Worm (Caenorhabditis elegans) whole organism, late embryonic: ENCODE results near the gene C49F5.7.

Experiments used
- C08G9.2 ChIP-seq: sonication (generic microtip); optimal IDR thresholded peaks from 2 replicates; lab custom pipeline; 2016; ENCODE audit warnings: mild to moderate bottlenecking, missing genetic modification characterization, moderate library complexity, missing compliant biosample characterization
- ama-1 ChIP-seq: fragments of 150-350 bp; optimal IDR thresholded peaks from 2 replicates; lab custom pipeline; 2014
- ceh-19 ChIP-seq: fragments of 200-800 bp; sonication (Bioruptor generic); optimal IDR thresholded peaks from 2 replicates; lab custom pipeline; 2018; ENCODE audit warnings: mild to moderate bottlenecking, missing genetic modification characterization, missing compliant biosample characterization
- ceh-22 ChIP-seq: sonication (generic microtip); optimal IDR thresholded peaks from 2 replicates; lab custom pipeline; 2017; ENCODE audit warnings: missing biosample characterization, missing genetic modification characterization
- ceh-24 ChIP-seq: sonication (generic microtip); optimal IDR thresholded peaks from 2 replicates; lab custom pipeline; 2016; ENCODE audit warnings: mild to moderate bottlenecking, missing genetic modification characterization, missing compliant biosample characterization
- elt-4 ChIP-seq: sonication (generic microtip); optimal IDR thresholded peaks from 2 replicates; lab custom pipeline; 2016; ENCODE audit warnings: missing genetic modification characterization, missing compliant biosample characterization
- eyg-1 ChIP-seq: sonication (generic microtip); optimal IDR thresholded peaks from 2 replicates; lab custom pipeline; 2016; ENCODE audit warnings: missing genotype, missing genetic modification characterization, missing compliant biosample characterization
- fax-1 ChIP-seq: sonication (generic microtip); optimal IDR thresholded peaks from 2 replicates; lab custom pipeline; 2016; ENCODE audit warnings: missing genotype, missing genetic modification characterization, missing compliant biosample characterization
- fkh-10 ChIP-seq: fragments of 150-350 bp; optimal IDR thresholded peaks from 2 replicates; lab custom pipeline; 2014; ENCODE audit warnings: missing biosample characterization, missing genetic modification reagents, missing genetic modification characterization
- nhr-11 ChIP-seq: fragments of 150-350 bp; optimal IDR thresholded peaks from 2 replicates; lab custom pipeline; 2014; ENCODE audit warnings: missing biosample characterization, missing genetic modification characterization
- pag-3 ChIP-seq: sonication (generic microtip); optimal IDR thresholded peaks from 2 replicates; lab custom pipeline; 2016; ENCODE audit warnings: missing compliant biosample characterization, missing genetic modification characterization, borderline replicate concordance
- pax-1 ChIP-seq: fragments of 150-350 bp; optimal IDR thresholded peaks from 2 replicates; lab custom pipeline; 2014; ENCODE audit warnings: missing biosample characterization, missing genetic modification characterization
- pha-4 ChIP-seq: fragments of 150-350 bp; optimal IDR thresholded peaks from 2 replicates; lab custom pipeline; 2018; ENCODE audit warnings: missing biosample characterization, missing genetic modification reagents, missing genetic modification characterization
- sox-2 ChIP-seq: fragments of 200-800 bp; sonication (Bioruptor generic); IDR thresholded peaks from 2 replicates; pipeline ENCODE4 v1.3.6; 2022; ENCODE audit warnings: missing genetic modification reagents, missing genetic modification characterization, missing compliant biosample characterization

DNA sequence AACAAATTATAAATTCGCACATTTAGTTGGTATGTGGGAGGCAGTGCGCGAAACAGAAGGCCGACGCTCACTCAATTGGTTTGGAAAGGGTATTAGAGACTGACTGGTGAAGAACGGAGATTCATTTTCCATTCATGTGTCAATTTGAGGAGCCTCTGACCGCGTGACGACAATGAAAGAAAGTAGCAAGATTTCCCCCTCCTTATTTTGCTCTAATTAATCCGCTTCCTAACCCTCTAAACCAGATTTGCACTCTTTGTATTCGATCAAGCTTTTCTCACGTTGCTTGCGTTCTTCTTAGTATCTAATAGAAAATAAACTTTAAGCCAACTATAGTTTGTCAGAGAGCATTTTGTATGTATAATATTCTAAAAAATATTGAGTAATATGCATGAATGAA lies 41.5 kb downstream of the C49F5.7 start:
- TF ChIP-seq pha-4 (tag; lab: Kevin White, UChicago) (no peak), eyg-1 (tag; lab: Kevin White, UChicago) (no peak), pax-1 (tag; lab: Kevin White, UChicago) (no peak), ceh-24 (no peak), C08G9.2 (tag; lab: Kevin White, UChicago) (no peak), pag-3 (tag; lab: Kevin White, UChicago) (no peak), sox-2 (GFP tag; lab: Robert Waterston, UW) (no peak), nhr-11 (tag; lab: Kevin White, UChicago) (no peak), fax-1 (tag; lab: Kevin White, UChicago) (no peak), elt-4 (no peak), ceh-19 (GFP tag; lab: Kevin White, UChicago) (no peak), ceh-22 (tag; lab: Kevin White, UChicago) (no peak), fkh-10 (GFP tag; lab: Kevin White, UChicago) (no peak), ama-1 (lab: Kevin White, UChicago) (no peak)
